Worm (Caenorhabditis elegans): ENCODE data around the gene Y39G8B.1.
A peak's percentile ranks its signal among the peaks of the same experiment; 100 is the strongest.

Y39G8B.1 gene

ce11 chrII:13938290-13938689, 35.3 kb downstream of the Y39G8B.1 start:
- no peak for TF ChIP-seq mcd-1 (GFP tag; IDR thresholded peaks at IDR 0.05)
- peak; percentile 77 for TF ChIP-seq zfh-2 (GFP tag; conservative IDR thresholded peaks at IDR 0.05)
- no peak for TF ChIP-seq snpc-4 (GFP tag; optimal IDR thresholded peaks at IDR 0.05)
- TF ChIP-seq snpc-4 (tag; optimal IDR thresholded peaks at IDR 0.05), result peak in 2 of 4 experiments; percentile 49 to 81
- TF ChIP-seq unc-130 (GFP tag; optimal IDR thresholded peaks at IDR 0.05), result no peak
- TF ChIP-seq attf-6 (GFP tag; IDR thresholded peaks at IDR 0.05), result no peak
- no peak for TF ChIP-seq pbrm-1 (GFP tag; IDR thresholded peaks at IDR 0.05)
- peak; percentile 39; the same call in 1 of the 2 replicates for TF ChIP-seq egrh-3 (GFP tag; IDR thresholded peaks at IDR 0.05)

ce11 chrII:13935907-13936306, 37.7 kb downstream of the Y39G8B.1 start:
- TF ChIP-seq sea-2 (GFP tag; IDR thresholded peaks at IDR 0.05) (no peak), ztf-28 (GFP tag; IDR thresholded peaks at IDR 0.05) (no peak), madf-6 (GFP tag; IDR thresholded peaks at IDR 0.05) (no peak), let-607 (tag; optimal IDR thresholded peaks at IDR 0.05) (no peak), nhr-27 (tag; optimal IDR thresholded peaks at IDR 0.05) (no peak), lin-54 (GFP tag; optimal IDR thresholded peaks at IDR 0.05) (no peak), dox-1 (GFP tag; IDR thresholded peaks at IDR 0.05) (no peak), pha-4 (tag; optimal IDR thresholded peaks at IDR 0.05) (no peak), C06A6.2 (GFP tag; conservative IDR thresholded peaks at IDR 0.05) (no peak), efl-1 (GFP tag; optimal IDR thresholded peaks at IDR 0.05) (no peak), unc-62 (GFP tag; optimal IDR thresholded peaks at IDR 0.05) (no peak), madf-8 (GFP tag; conservative IDR thresholded peaks at IDR 0.05) (no peak), nhr-90 (tag; optimal IDR thresholded peaks at IDR 0.05) (no peak), madf-3 (GFP tag; IDR thresholded peaks at IDR 0.05) (no peak), F57C9.4 (tag; optimal IDR thresholded peaks at IDR 0.05) (no peak)

ce11 chrII:13933534-13933933, 40.1 kb downstream of the Y39G8B.1 start:
- TF ChIP-seq efl-1 (GFP tag; optimal IDR thresholded peaks at IDR 0.05), result no peak
- TF ChIP-seq ztf-25 (GFP tag; IDR thresholded peaks at IDR 0.05), result no peak
- no peak for TF ChIP-seq mes-4 (tag; optimal IDR thresholded peaks at IDR 0.05)
- TF ChIP-seq ztf-18 (tag; optimal IDR thresholded peaks at IDR 0.05), result no peak
- no peak for TF ChIP-seq lin-54 (GFP tag; optimal IDR thresholded peaks at IDR 0.05)
- no peak for TF ChIP-seq rec-8 (tag; optimal IDR thresholded peaks at IDR 0.05)
- TF ChIP-seq egrh-3 (GFP tag; IDR thresholded peaks at IDR 0.05), result no peak

ce11 chrII:13931944-13932343, 41.7 kb downstream of the Y39G8B.1 start, which contains the start of gene hot-3:
Gene hot-3 (minus strand): TSS chrII:13932044.
- TF ChIP-seq ztf-6 (GFP tag; IDR thresholded peaks at IDR 0.05) (no peak), madf-10 (tag; optimal IDR thresholded peaks at IDR 0.05) (no peak), somi-1 (GFP tag; optimal IDR thresholded peaks at IDR 0.05) (no peak), mes-4 (tag; optimal IDR thresholded peaks at IDR 0.05) (no peak), C17E4.6 (GFP tag; IDR thresholded peaks at IDR 0.05) (no peak), lin-35 (GFP tag; optimal IDR thresholded peaks at IDR 0.05) (no peak), dox-1 (GFP tag; IDR thresholded peaks at IDR 0.05) (no peak), K11D2.4 (GFP tag; IDR thresholded peaks at IDR 0.05) (no peak), egl-18 (GFP tag; IDR thresholded peaks at IDR 0.05) (no peak)
